Fruit fly (Drosophila melanogaster) whole organism, embryonic: ENCODE results near the gene Lcp65Ag1.

Source experiments
- Antp ChIP-seq: fragments of 200-800 bp; sonication (Bioruptor generic); optimal IDR thresholded peaks from 3 replicates; lab custom pipeline; 2016; ENCODE audit warnings: missing biosample characterization, missing genetic modification characterization
- Atf-2 ChIP-seq: fragments of 200-800 bp; sonication (Bioruptor generic); optimal IDR thresholded peaks from 2 replicates; lab custom pipeline; 2016; ENCODE audit warnings: missing biosample characterization, missing genetic modification characterization
- CG11504 ChIP-seq: fragments of 200-800 bp; sonication (Bioruptor generic); optimal IDR thresholded peaks from 3 replicates; lab custom pipeline; 2019; ENCODE audit warnings: missing biosample characterization, mild to moderate bottlenecking, missing genetic modification characterization, moderate library complexity
- CG11695 ChIP-seq: fragments of 200-800 bp; sonication (Bioruptor generic); IDR thresholded peaks from 3 replicates; pipeline ENCODE4 v1.3.6; 2022; ENCODE audit warnings: missing biosample characterization, missing genetic modification characterization
- CG12236 ChIP-seq: fragments of 200-800 bp; sonication (Bioruptor generic); optimal IDR thresholded peaks from 2 replicates; lab custom pipeline; 2016; ENCODE audit warnings: missing biosample characterization, missing genetic modification characterization
- CG12769 ChIP-seq: fragments of 200-800 bp; sonication (Bioruptor generic); optimal IDR thresholded peaks from 2 replicates; lab custom pipeline; 2019; ENCODE audit warnings: missing biosample characterization, mild to moderate bottlenecking, missing genetic modification characterization, moderate library complexity
- CG14441 ChIP-seq: fragments of 200-800 bp; sonication (Bioruptor generic); IDR thresholded peaks from 2 replicates; pipeline ENCODE4 v1.3.6; 2022; ENCODE audit warnings: missing biosample characterization, missing genetic modification characterization
- CG15011 ChIP-seq: fragments of 200-800 bp; sonication (Bioruptor generic); optimal IDR thresholded peaks from 3 replicates; lab custom pipeline; 2018; ENCODE audit warnings: missing biosample characterization, mild to moderate bottlenecking, missing genetic modification characterization
- CG18599 ChIP-seq: fragments of 200-800 bp; sonication (Bioruptor generic); optimal IDR thresholded peaks from 3 replicates; lab custom pipeline; 2017; ENCODE audit warnings: missing biosample characterization, missing genetic modification characterization, mild to moderate bottlenecking, moderate library complexity, missing genetic modification reagents
- CG2678 ChIP-seq: fragments of 200-800 bp; sonication (Bioruptor generic); optimal IDR thresholded peaks from 3 replicates; lab custom pipeline; 2019; ENCODE audit warnings: missing biosample characterization, mild to moderate bottlenecking, missing genetic modification characterization, moderate library complexity
- CG30403 ChIP-seq: fragments of 200-800 bp; sonication (Bioruptor generic); optimal IDR thresholded peaks from 3 replicates; lab custom pipeline; 2016; ENCODE audit warnings: missing biosample characterization, missing genetic modification characterization
- CG3407 ChIP-seq: fragments of 200-800 bp; sonication (Bioruptor generic); optimal IDR thresholded peaks from 2 replicates; lab custom pipeline; 2018; ENCODE audit warnings: missing biosample characterization, mild to moderate bottlenecking, missing genetic modification characterization
- CG4820 ChIP-seq: fragments of 200-800 bp; sonication (Bioruptor generic); optimal IDR thresholded peaks from 3 replicates; lab custom pipeline; 2016; ENCODE audit warnings: missing biosample characterization, missing genetic modification characterization
- CG5953 ChIP-seq: fragments of 200-800 bp; sonication (Bioruptor generic); IDR thresholded peaks from 2 replicates; pipeline ENCODE4 v1.3.6; 2022; ENCODE audit warnings: missing biosample characterization, missing genetic modification characterization
- CG6765 ChIP-seq: fragments of 200-800 bp; sonication (Bioruptor generic); optimal IDR thresholded peaks from 3 replicates; lab custom pipeline; 2017; ENCODE audit warnings: missing biosample characterization, mild to moderate bottlenecking, missing genetic modification characterization
- CG7839 ChIP-seq: fragments of 200-800 bp; sonication (Bioruptor generic); optimal IDR thresholded peaks from 3 replicates; lab custom pipeline; 2018; ENCODE audit warnings: missing biosample characterization, mild to moderate bottlenecking, missing genetic modification characterization, moderate library complexity
- CG8290 ChIP-seq, 3 experiments: fragments of 200-800 bp; sonication (Bioruptor generic); optimal IDR thresholded peaks; 2 replicates each; lab custom pipeline; 2016 to 2019; ENCODE audit warnings: missing biosample characterization in 3 of 3, missing genetic modification characterization in 3 of 3, mild to moderate bottlenecking in 2 of 3, moderate library complexity in 1 of 3
- CG9932 ChIP-seq: fragments of 200-800 bp; sonication (Bioruptor generic); IDR thresholded peaks from 2 replicates; pipeline ENCODE4 v1.3.6; 2022; ENCODE audit warnings: missing biosample characterization, missing genetic modification characterization
- Doc3 ChIP-seq: fragments of 200-800 bp; sonication (Bioruptor generic); IDR thresholded peaks from 3 replicates; pipeline ENCODE4 v1.3.6; 2022; ENCODE audit warnings: missing biosample characterization, missing genetic modification characterization; ENCODE audit not compliant: partially characterized antibody
- E2f1 ChIP-seq: fragments of 200-800 bp; sonication (Bioruptor generic); IDR thresholded peaks from 2 replicates; pipeline ENCODE4 v1.3.6; 2022; ENCODE audit warnings: missing biosample characterization, missing genetic modification characterization
- E2f2 ChIP-seq: fragments of 200-800 bp; sonication (Bioruptor generic); IDR thresholded peaks from 2 replicates; pipeline ENCODE4 v1.3.6; 2022; ENCODE audit warnings: missing biosample characterization, missing genetic modification characterization
- Ets65A ChIP-seq: fragments of 200-800 bp; sonication (Bioruptor generic); peaks from one replicate; lab custom pipeline; 2016; ENCODE audit warnings: missing biosample characterization, missing genetic modification characterization
- H15 ChIP-seq: fragments of 200-800 bp; sonication (Bioruptor generic); IDR thresholded peaks from 3 replicates; pipeline ENCODE4 v1.3.6; 2022; ENCODE audit warnings: missing biosample characterization, missing genetic modification characterization
- Hmr ChIP-seq: fragments of 200-800 bp; sonication (Bioruptor generic); optimal IDR thresholded peaks from 3 replicates; lab custom pipeline; 2017; ENCODE audit warnings: mild to moderate bottlenecking, missing biosample characterization, missing genetic modification reagents, missing genetic modification characterization
- MBD-R2 ChIP-seq: fragments of 200-800 bp; sonication (Bioruptor generic); IDR thresholded peaks from 2 replicates; pipeline ENCODE4 v1.3.6; 2022; ENCODE audit warnings: missing biosample characterization, missing genetic modification characterization
- Nf-YB ChIP-seq: fragments of 200-800 bp; sonication (Bioruptor generic); optimal IDR thresholded peaks from 3 replicates; lab custom pipeline; 2019; ENCODE audit warnings: missing biosample characterization, mild to moderate bottlenecking, missing genetic modification characterization, moderate library complexity
- Pdp1 ChIP-seq, 2 experiments: fragments of 200-800 bp; sonication (Bioruptor generic); optimal IDR thresholded peaks; 3 replicates each; lab custom pipeline; 2016; ENCODE audit warnings: missing biosample characterization in 2 of 2, missing genetic modification characterization in 2 of 2, mild to moderate bottlenecking in 1 of 2, moderate library complexity in 1 of 2
- Ptx1 ChIP-seq: fragments of 200-800 bp; sonication (Bioruptor generic); IDR thresholded peaks from 2 replicates; pipeline ENCODE4 v1.3.6; 2022; ENCODE audit warnings: missing biosample characterization, missing genetic modification characterization
- Ravus ChIP-seq: fragments of 200-800 bp; sonication (Bioruptor generic); IDR thresholded peaks from 2 replicates; pipeline ENCODE4 v1.3.6; 2022; ENCODE audit warnings: missing biosample characterization, missing genetic modification characterization
- dysf ChIP-seq: fragments of 200-800 bp; sonication (Bioruptor generic); IDR thresholded peaks from 3 replicates; pipeline ENCODE4 v1.3.6; 2022; ENCODE audit warnings: missing biosample characterization, missing genetic modification characterization
- exex ChIP-seq: fragments of 200-800 bp; sonication (Bioruptor generic); optimal IDR thresholded peaks from 4 replicates; lab custom pipeline; 2018; ENCODE audit warnings: missing biosample characterization, mild to moderate bottlenecking, missing genetic modification characterization, moderate library complexity
- eyg ChIP-seq: fragments of 200-800 bp; sonication (Bioruptor generic); optimal IDR thresholded peaks from 3 replicates; lab custom pipeline; 2016; ENCODE audit warnings: missing biosample characterization, missing genetic modification characterization
- grau ChIP-seq: fragments of 200-800 bp; optimal IDR thresholded peaks from 3 replicates; lab custom pipeline; 2019; ENCODE audit warnings: missing biosample characterization, mild to moderate bottlenecking, missing genetic modification characterization, moderate library complexity
- h ChIP-seq: fragments of >200 bp; optimal IDR thresholded peaks from 2 replicates; lab custom pipeline; 2017
- hkb ChIP-seq, 2 experiments: fragments of 200-800 bp in 1 of 2; fragments of >200 bp in 1 of 2; sonication (Bioruptor generic) in 1 of 2; IDR thresholded peaks in 1 of 2; optimal IDR thresholded peaks in 1 of 2; 2 replicates each; pipeline versions ENCODE4 v1.3.6 to Lab custom; 2017 to 2022; ENCODE audit warnings: missing biosample characterization in 1 of 2, missing genetic modification characterization in 1 of 2
- lilli ChIP-seq: fragments of 200-800 bp; sonication (Bioruptor generic); optimal IDR thresholded peaks from 3 replicates; lab custom pipeline; 2016; ENCODE audit warnings: missing biosample characterization, missing genetic modification characterization
- maf-S ChIP-seq: fragments of 200-800 bp; sonication (Bioruptor generic); optimal IDR thresholded peaks from 2 replicates; lab custom pipeline; 2016; ENCODE audit warnings: missing biosample characterization, missing genetic modification characterization
- mld ChIP-seq: fragments of 200-800 bp; sonication (Bioruptor generic); IDR thresholded peaks from 3 replicates; pipeline ENCODE4 v1.3.6; 2022; ENCODE audit warnings: missing biosample characterization, missing genetic modification characterization; ENCODE audit not compliant: partially characterized antibody
- otp ChIP-seq: fragments of 200-800 bp; sonication (Bioruptor generic); IDR thresholded peaks from 3 replicates; pipeline ENCODE4, ENCODE4 v1.3.6; 2022; ENCODE audit warnings: missing biosample characterization, missing genetic modification characterization
- pan ChIP-seq, 4 experiments: fragments of >200 bp in 3 of 4; fragments of 200-800 bp in 1 of 4; sonication (Bioruptor generic) in 1 of 4; optimal IDR thresholded peaks in 3 of 4; IDR thresholded peaks in 1 of 4; 2 replicates each; pipeline versions ENCODE4 v1.3.6 to Lab custom; 2017 to 2022; ENCODE audit warnings: missing biosample characterization in 2 of 4, missing genetic modification characterization in 2 of 4, mixed read lengths in 1 of 4
- pb ChIP-seq: fragments of 200-800 bp; sonication (Bioruptor generic); optimal IDR thresholded peaks from 3 replicates; lab custom pipeline; 2016; ENCODE audit warnings: missing biosample characterization, missing genetic modification characterization
- row ChIP-seq: fragments of 200-800 bp; sonication (Bioruptor generic); IDR thresholded peaks from 3 replicates; pipeline ENCODE4 v1.3.6; 2022; ENCODE audit warnings: missing biosample characterization, missing genetic modification characterization
- schlank ChIP-seq: fragments of 200-800 bp; sonication (Bioruptor generic); optimal IDR thresholded peaks from 2 replicates; lab custom pipeline; 2018; ENCODE audit warnings: missing biosample characterization, mild to moderate bottlenecking, missing genetic modification characterization
- slbo ChIP-seq: fragments of 200-800 bp; sonication (Bioruptor generic); IDR thresholded peaks from 2 replicates; pipeline ENCODE4 v1.3.6; 2022; ENCODE audit warnings: missing biosample characterization, missing genetic modification characterization
- slp2 ChIP-seq: fragments of 200-800 bp; sonication (Bioruptor generic); optimal IDR thresholded peaks from 2 replicates; lab custom pipeline; 2016; ENCODE audit warnings: missing biosample characterization, missing genetic modification characterization
- sna ChIP-seq: fragments of 200-800 bp; sonication (Bioruptor generic); IDR thresholded peaks from 2 replicates; pipeline ENCODE4 v1.3.6; 2022; ENCODE audit warnings: missing biosample characterization, missing genetic modification characterization; ENCODE audit not compliant: partially characterized antibody
- sob ChIP-seq: fragments of 200-800 bp; sonication (Bioruptor generic); IDR thresholded peaks from 2 replicates; pipeline ENCODE4 v1.3.6; 2022; ENCODE audit warnings: missing biosample characterization, missing genetic modification characterization
- tgo ChIP-seq: fragments of 200-800 bp; sonication (Bioruptor generic); IDR thresholded peaks from 3 replicates; pipeline ENCODE4 v1.3.6; 2022; ENCODE audit warnings: missing biosample characterization, missing genetic modification characterization
- unpg ChIP-seq: fragments of 200-800 bp; sonication (Bioruptor generic); optimal IDR thresholded peaks from 3 replicates; lab custom pipeline; 2018; ENCODE audit warnings: missing biosample characterization, mild to moderate bottlenecking, missing genetic modification characterization, moderate library complexity

Gene Lcp65Ag1

DNA sequence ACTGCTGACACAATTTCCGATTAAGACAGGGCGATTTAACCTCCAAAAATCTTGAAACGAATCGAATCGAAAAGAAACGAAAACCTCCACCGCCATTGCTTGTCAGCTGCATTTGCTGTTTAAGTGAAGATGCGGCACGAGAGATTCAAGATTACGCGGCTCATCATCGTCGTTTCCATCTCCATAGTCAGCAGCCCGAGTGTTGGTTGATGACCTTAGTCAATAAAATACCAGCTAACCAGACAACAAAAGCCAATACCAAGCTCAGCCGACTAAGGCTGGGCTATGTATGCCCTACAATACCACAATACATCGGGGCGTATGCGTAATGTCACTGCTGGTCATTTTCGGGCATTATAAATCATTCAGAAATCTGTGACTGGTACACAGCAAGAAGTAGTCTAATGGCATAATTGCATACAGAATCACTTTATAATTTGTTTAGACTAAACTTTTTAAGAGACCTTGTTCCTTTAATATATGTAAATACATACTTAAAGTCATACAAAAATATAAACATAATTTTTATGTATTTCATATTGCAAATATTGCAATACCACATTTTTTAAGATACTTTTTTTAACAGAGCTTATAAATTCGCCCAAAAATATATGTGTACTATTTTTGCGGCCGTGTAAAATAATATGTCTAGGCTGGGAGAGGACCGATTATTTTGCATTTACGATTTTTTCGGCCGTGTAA is 5.8 kb upstream of the Lcp65Ag1 start (continued):
- TF ChIP-seq CG12236 (GFP tag; lab: Kevin White, UChicago) (no peak), CG8290 (GFP tag; optimal IDR thresholded peaks at IDR 0.05; lab: Kevin White, UChicago) (no peak), CG8290 (tag; optimal IDR thresholded peaks at IDR 0.05; lab: Kevin White, UChicago) (peak in 1 of 2 experiments; percentile 35), unpg (peak; percentile 0), CG18599 (GFP tag; lab: Kevin White, UChicago) (no peak), CG7839 (tag; lab: Kevin White, UChicago) (peak; percentile 33), CG6765 (no peak), hkb (optimal IDR thresholded peaks at IDR 0.05; lab: Kevin White, UChicago) (no peak), hkb (GFP tag; IDR thresholded peaks at IDR 0.05; lab: Robert Waterston, UW) (no peak), CG14441 (GFP tag; lab: Robert Waterston, UW) (peak; percentile 24; the same call in 1 of the 2 replicates), dysf (peak; percentile 45; the same call in 1 of the 3 replicates), slp2 (no peak), Ravus (GFP tag; lab: Robert Waterston, UW) (no peak), Hmr (GFP tag; lab: Kevin White, UChicago) (no peak), lilli (GFP tag; lab: Kevin White, UChicago) (no peak), tgo (GFP tag; lab: Robert Waterston, UW) (peak; percentile 14; the same call in 1 of the 3 replicates), Atf-2 (GFP tag; lab: Kevin White, UChicago) (no peak), h (lab: Kevin White, UChicago) (no peak), CG11504 (peak; percentile 27), exex (no peak), pb (GFP tag; lab: Kevin White, UChicago) (no peak), CG11695 (GFP tag; lab: Robert Waterston, UW) (0 out of 3 replicates have a peak, but pooled peaks have one; percentile 17), eyg (GFP tag; lab: Kevin White, UChicago) (no peak), E2f2 (no peak), Ets65A (GFP tag; lab: Kevin White, UChicago) (peak; percentile 7), pan (optimal IDR thresholded peaks at IDR 0.05; lab: Kevin White, UChicago) (no peak), pan (GFP tag; optimal IDR thresholded peaks at IDR 0.05 in 1 of 2, IDR thresholded peaks at IDR 0.05 in 1 of 2) (no peak), CG9932 (GFP tag; lab: Robert Waterston, UW) (peak; percentile 39; the same call in 1 of the 2 replicates), CG12769 (tag; lab: Kevin White, UChicago) (peak; percentile 17), CG2678 (tag; lab: Kevin White, UChicago) (peak; percentile 21), Nf-YB (GFP tag; lab: Kevin White, UChicago) (no peak), grau (peak; percentile 20), schlank (tag; lab: Kevin White, UChicago) (no peak), slbo (GFP tag; lab: Robert Waterston, UW) (0 out of 2 replicates have a peak, but pooled peaks have one; percentile 10), row (GFP tag; lab: Robert Waterston, UW) (0 out of 3 replicates have a peak, but pooled peaks have one; percentile 22), Antp (GFP tag; lab: Kevin White, UChicago) (no peak), CG30403 (GFP tag; lab: Kevin White, UChicago) (peak; percentile 2), maf-S (no peak), E2f1 (GFP tag; lab: Robert Waterston, UW) (no peak)
- TF ChIP-seq, all 482 proteins: peak for 28

- TF ChIP-seq CG5953 (GFP tag; lab: Robert Waterston, UW) (no peak), mld (GFP tag; lab: Robert Waterston, UW) (no peak), CG4820 (no peak), Atf-2 (GFP tag; lab: Kevin White, UChicago) (no peak), Ptx1 (GFP tag; lab: Robert Waterston, UW) (no peak), sna (GFP tag; lab: Robert Waterston, UW) (no peak), H15 (GFP tag; lab: Robert Waterston, UW) (no peak), MBD-R2 (GFP tag; lab: Robert Waterston, UW) (no peak), Pdp1 (GFP tag; optimal IDR thresholded peaks at IDR 0.05; lab: Kevin White, UChicago) (no peak), CG15011 (GFP tag; lab: Kevin White, UChicago) (peak; percentile 6), sob (no peak), CG3407 (GFP tag; lab: Kevin White, UChicago) (peak; percentile 26), Doc3 (no peak), otp (GFP tag; lab: Robert Waterston, UW) (peak; percentile 17; the same call in 1 of the 3 replicates)
Observed at dm6 chr3L:6139924-6140574, 5.0 kb upstream of the Lcp65Ag1 start, which contains the start of gene Cpr65Av. TSS of gene Cpr65Av (minus strand) at chr3L:6139974.
